Worm (Caenorhabditis elegans) whole organism, L4/young adult: ENCODE measurements around the gene C04E6.13.

Source experiments
- W03F9.2 ChIP-seq: fragments of 150-350 bp; optimal IDR thresholded peaks from 2 replicates; lab custom pipeline; 2014; ENCODE audit warnings: missing biosample characterization, missing genetic modification characterization
- him-1 ChIP-seq: sonication (generic microtip); optimal IDR thresholded peaks from 2 replicates; lab custom pipeline; 2016; ENCODE audit warnings: missing genotype, missing genetic modification reagents, missing genetic modification characterization, missing compliant biosample characterization

- no peak for TF ChIP-seq W03F9.2 (tag; lab: Kevin White, UChicago)
- TF ChIP-seq him-1 (tag; lab: Kevin White, UChicago): no peak
Measured at ce11 chrV:5891204-5891603, 21.3 kb upstream of the C04E6.13 start.
